Fruit fly (Drosophila melanogaster): ENCODE results near the gene vig.

vig gene

dm6 chr2L:15067832-15068231 lies 2.3 kb downstream of the vig start (continued):
- TF ChIP-seq GATAe (GFP tag; conservative IDR thresholded peaks at IDR 0.05), result no peak
- TF ChIP-seq NC2α (GFP tag; optimal IDR thresholded peaks at IDR 0.05), result no peak
- TF ChIP-seq onecut (GFP tag; IDR thresholded peaks at IDR 0.05), result peak; percentile 79
- TF ChIP-seq CG2712 (tag; optimal IDR thresholded peaks at IDR 0.05), result peak; percentile 71
- TF ChIP-seq CG7271 (tag; optimal IDR thresholded peaks at IDR 0.05), result peak; percentile 45
- no peak for TF ChIP-seq org-1 (GFP tag; optimal IDR thresholded peaks at IDR 0.05)
- peak; percentile 48 for TF ChIP-seq CoRest (tag; optimal IDR thresholded peaks at IDR 0.05)
- no peak for TF ChIP-seq Bdp1 (GFP tag; optimal IDR thresholded peaks at IDR 0.05)
- TF ChIP-seq hbn (GFP tag; IDR thresholded peaks at IDR 0.05; ENCODE audit: partially characterized antibody), result peak; percentile 85
- no peak for TF ChIP-seq ttk (GFP tag; IDR thresholded peaks at IDR 0.05)
- TF ChIP-seq CG10979 (tag; optimal IDR thresholded peaks at IDR 0.05), result peak; percentile 0
- TF ChIP-seq CG17568 (GFP tag; optimal IDR thresholded peaks at IDR 0.05), result no peak
- TF ChIP-seq tin (GFP tag; optimal IDR thresholded peaks at IDR 0.05), result peak; percentile 37

- TF ChIP-seq nmo (GFP tag; optimal IDR thresholded peaks at IDR 0.05), result peak; percentile 5
- TF ChIP-seq Xbp1 (GFP tag; optimal IDR thresholded peaks at IDR 0.05), result peak; percentile 2
- no peak for TF ChIP-seq CG30431 (GFP tag; optimal IDR thresholded peaks at IDR 0.05)
- TF ChIP-seq bab2 (GFP tag; optimal IDR thresholded peaks at IDR 0.05), result no peak
- TF ChIP-seq Sox100B (GFP tag; optimal IDR thresholded peaks at IDR 0.05), result peak; percentile 19
- TF ChIP-seq Hsf (GFP tag; optimal IDR thresholded peaks at IDR 0.05), result peak; percentile 1
- peak; percentile 42 for TF ChIP-seq CG15269 (tag; optimal IDR thresholded peaks at IDR 0.05)
- TF ChIP-seq shn (GFP tag; optimal IDR thresholded peaks at IDR 0.05), result no peak
- peak; percentile 14 for TF ChIP-seq unpg (GFP tag; optimal IDR thresholded peaks at IDR 0.05)
- TF ChIP-seq Sry-δ (GFP tag; optimal IDR thresholded peaks at IDR 0.05), result no peak
- TF ChIP-seq row (GFP tag; IDR thresholded peaks at IDR 0.05), result peak; percentile 23; the same call in 1 of the 3 replicates
- TF ChIP-seq CG17385 (GFP tag; optimal IDR thresholded peaks at IDR 0.05), result peak; percentile 9
- TF ChIP-seq Stat92E (GFP tag; optimal IDR thresholded peaks at IDR 0.05), result no peak
- peak; percentile 3 for TF ChIP-seq Hmr (GFP tag; optimal IDR thresholded peaks at IDR 0.05)
- TF ChIP-seq btn (GFP tag; optimal IDR thresholded peaks at IDR 0.05), result no peak
- TF ChIP-seq gem (tag; optimal IDR thresholded peaks at IDR 0.05), result peak; percentile 61
- peak; percentile 23 for TF ChIP-seq Oli (tag; optimal IDR thresholded peaks at IDR 0.05)
- no peak for TF ChIP-seq gro (GFP tag; optimal IDR thresholded peaks at IDR 0.05)
- peak in 1 of 3 experiments; percentile 14 for TF ChIP-seq lola (GFP tag; optimal IDR thresholded peaks at IDR 0.05)
- TF ChIP-seq phol (tag; optimal IDR thresholded peaks at IDR 0.05), result no peak
- peak; percentile 50 for TF ChIP-seq CG30403 (GFP tag; optimal IDR thresholded peaks at IDR 0.05)
- TF ChIP-seq bcd (GFP tag; optimal IDR thresholded peaks at IDR 0.05), result no peak
- TF ChIP-seq pum (GFP tag; optimal IDR thresholded peaks at IDR 0.05), result no peak
- TF ChIP-seq jing (GFP tag; optimal IDR thresholded peaks at IDR 0.05), result no peak
- peak; percentile 15; the same call in 1 of the 2 replicates for TF ChIP-seq CG9932 (GFP tag; IDR thresholded peaks at IDR 0.05)
- TF ChIP-seq CG2120 (GFP tag; optimal IDR thresholded peaks at IDR 0.05), result peak; percentile 17
- TF ChIP-seq CG11504 (tag; optimal IDR thresholded peaks at IDR 0.05), result peak; percentile 53
- peak; percentile 30 for TF ChIP-seq CoRest (tag; optimal IDR thresholded peaks at IDR 0.05)
- no peak for TF ChIP-seq CG6272 (GFP tag; IDR thresholded peaks at IDR 0.05)
- peak; percentile 43 for TF ChIP-seq sens (GFP tag)
- peak; percentile 0 for TF ChIP-seq CG12155 (GFP tag; optimal IDR thresholded peaks at IDR 0.05)
- no peak for TF ChIP-seq CG16779 (GFP tag; IDR thresholded peaks at IDR 0.05)
- no peak for TF ChIP-seq dimm (GFP tag; IDR thresholded peaks at IDR 0.05)
- TF ChIP-seq CG2199 (GFP tag; IDR thresholded peaks at IDR 0.05), result 0 out of 3 replicates have a peak, but pooled peaks have one; percentile 4
- peak in 1 of 2 experiments; percentile 1 for TF ChIP-seq bsh (GFP tag; optimal IDR thresholded peaks at IDR 0.05)
- peak; percentile 19 for TF ChIP-seq CG12391 (tag; optimal IDR thresholded peaks at IDR 0.05)
- TF ChIP-seq Ssrp (tag; optimal IDR thresholded peaks at IDR 0.05), result peak; percentile 42
- no peak for TF ChIP-seq CG10366 (GFP tag; IDR thresholded peaks at IDR 0.05)
These were observed 4.0 kb downstream of the vig start for dm6 chr2L:15066141-15066540.

Measured in whole organism, embryonic.